Worm (Caenorhabditis elegans) whole organism, young adult: ENCODE results near the gene sra-2.

Source experiments
- cebp-2 ChIP-seq: fragments of 200-800 bp; sonication (Bioruptor generic); IDR thresholded peaks from 2 replicates; pipeline ENCODE4 v1.3.6; 2022; ENCODE audit warnings: missing genetic modification characterization, missing compliant biosample characterization
- hsf-1 ChIP-seq: fragments of 200-800 bp; sonication (Bioruptor generic); IDR thresholded peaks from 2 replicates; pipeline ENCODE4 v1.3.6; 2022; ENCODE audit warnings: missing genetic modification reagents, missing genetic modification characterization, missing compliant biosample characterization
- nfya-1 ChIP-seq: sonication (generic microtip); optimal IDR thresholded peaks from 2 replicates; lab custom pipeline; 2017; ENCODE audit warnings: antibody characterized with exemption, missing compliant biosample characterization, missing genetic modification characterization, borderline replicate concordance; ENCODE audit not compliant: insufficient read depth
- pha-4 ChIP-seq: fragments of 150-350 bp; sonication (generic microtip); optimal IDR thresholded peaks from 2 replicates; lab custom pipeline; 2014; ENCODE audit warnings: missing biosample characterization, missing genetic modification reagents, missing genetic modification characterization
- snpc-4 ChIP-seq, 5 experiments: fragments of 150-350 bp in 1 of 5; sonication (generic microtip) in 4 of 5; optimal IDR thresholded peaks; 2 replicates each; lab custom pipeline; 2014 to 2018; ENCODE audit warnings: missing genetic modification characterization in 5 of 5, missing biosample characterization in 3 of 5, antibody characterized with exemption in 2 of 5, mild to moderate bottlenecking in 2 of 5, missing compliant biosample characterization in 2 of 5, missing genotype in 2 of 5, moderate library complexity in 2 of 5, missing genetic modification reagents in 1 of 5
- sptf-2 ChIP-seq: fragments of 200-800 bp; sonication (Bioruptor generic); optimal IDR thresholded peaks from 2 replicates; lab custom pipeline; 2018; ENCODE audit warnings: mild to moderate bottlenecking, missing genetic modification characterization, missing compliant biosample characterization
- tbx-9 ChIP-seq: sonication (generic microtip); optimal IDR thresholded peaks from 2 replicates; lab custom pipeline; 2016; ENCODE audit warnings: borderline replicate concordance, missing genetic modification characterization, inconsistent platforms, missing compliant biosample characterization
- unc-62 ChIP-seq: fragments of 150-350 bp; optimal IDR thresholded peaks from 2 replicates; lab custom pipeline; 2014; ENCODE audit warnings: missing biosample characterization, missing genetic modification reagents, missing genetic modification characterization
- ztf-25 ChIP-seq: fragments of 200-800 bp; sonication (Bioruptor generic); IDR thresholded peaks from 2 replicates; pipeline ENCODE4 v1.3.6; 2022; ENCODE audit warnings: missing genetic modification reagents, missing genetic modification characterization, missing compliant biosample characterization
- ztf-26 ChIP-seq: sonication (generic microtip); optimal IDR thresholded peaks from 2 replicates; lab custom pipeline; 2017; ENCODE audit warnings: missing genetic modification characterization, missing compliant biosample characterization
- ztf-6 ChIP-seq: fragments of 200-800 bp; sonication (Bioruptor generic); IDR thresholded peaks from 2 replicates; pipeline ENCODE4 v1.3.6; 2022; ENCODE audit warnings: missing genetic modification reagents, missing genetic modification characterization, missing compliant biosample characterization

DNA sequence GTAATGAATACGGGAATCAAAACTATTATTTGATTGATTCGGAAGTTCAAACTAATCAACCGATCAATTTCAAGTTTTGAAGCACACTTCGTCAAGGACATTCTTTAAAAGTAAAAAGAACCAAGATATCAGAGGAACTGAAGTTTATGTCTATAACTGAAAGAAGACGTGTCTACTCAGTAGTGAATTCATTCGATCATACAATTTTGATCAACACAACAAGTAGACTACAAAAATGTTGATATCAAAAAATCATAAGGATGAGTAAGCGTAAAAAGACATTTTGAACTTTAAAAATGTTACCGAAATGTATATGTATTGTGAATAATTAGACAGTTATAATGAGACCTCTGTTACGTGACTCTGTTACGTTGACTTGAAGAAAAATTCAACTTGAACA lies 14.2 kb downstream of the sra-2 start, which contains the start of gene sra-4:
- TF ChIP-seq tbx-9 (no peak), nfya-1 (tag; lab: Kevin White, UChicago) (no peak), sptf-2 (GFP tag; lab: Kevin White, UChicago) (no peak), ztf-25 (no peak), ztf-26 (tag; lab: Kevin White, UChicago) (no peak), cebp-2 (GFP tag; lab: Robert Waterston, UW) (no peak), snpc-4 (GFP tag; optimal IDR thresholded peaks at IDR 0.05; lab: Kevin White, UChicago) (no peak), snpc-4 (tag; optimal IDR thresholded peaks at IDR 0.05; lab: Kevin White, UChicago) (no peak), ztf-6 (GFP tag; lab: Robert Waterston, UW) (no peak), hsf-1 (GFP tag; lab: Robert Waterston, UW) (no peak), pha-4 (tag; lab: Kevin White, UChicago) (no peak), unc-62 (no peak)
